Fruit fly (Drosophila melanogaster) whole organism, embryonic: ENCODE results near the gene Adsl.

ENCODE experiments used
- Antp ChIP-seq: fragments of 200-800 bp; sonication (Bioruptor generic); optimal IDR thresholded peaks from 3 replicates; lab custom pipeline; 2016; ENCODE audit warnings: missing biosample characterization, missing genetic modification characterization
- BEAF-32 ChIP-seq: fragments of 200-800 bp; sonication (Bioruptor generic); optimal IDR thresholded peaks from 3 replicates; lab custom pipeline; 2017; ENCODE audit warnings: missing biosample characterization, missing genetic modification characterization, mild to moderate bottlenecking, moderate library complexity, missing genetic modification reagents
- CG10431 ChIP-seq: fragments of 200-800 bp; sonication (Bioruptor generic); optimal IDR thresholded peaks from 3 replicates; lab custom pipeline; 2018; ENCODE audit warnings: missing biosample characterization, mild to moderate bottlenecking, missing genetic modification characterization
- CG12942 ChIP-seq: fragments of 200-800 bp; sonication (Bioruptor generic); optimal IDR thresholded peaks from 3 replicates; lab custom pipeline; 2016; ENCODE audit warnings: missing biosample characterization, missing genetic modification characterization
- CG13775 ChIP-seq: fragments of 200-800 bp; sonication (Bioruptor generic); optimal IDR thresholded peaks from 3 replicates; lab custom pipeline; 2017; ENCODE audit warnings: missing biosample characterization, mild to moderate bottlenecking, missing genetic modification characterization
- CG15696 ChIP-seq: fragments of 200-800 bp; sonication (Bioruptor generic); optimal IDR thresholded peaks from 2 replicates; lab custom pipeline; 2019; ENCODE audit warnings: missing biosample characterization, mild to moderate bottlenecking, missing genetic modification characterization, moderate library complexity
- CG17328 ChIP-seq: fragments of 200-800 bp; sonication (Bioruptor generic); IDR thresholded peaks from 2 replicates; pipeline ENCODE4 v1.3.6; 2022; ENCODE audit warnings: missing biosample characterization, missing genetic modification characterization
- CG17568 ChIP-seq: fragments of 200-800 bp; sonication (Bioruptor generic); optimal IDR thresholded peaks from 2 replicates; lab custom pipeline; 2018; ENCODE audit warnings: missing biosample characterization, mild to moderate bottlenecking, missing genetic modification characterization, moderate library complexity
- CG1832 ChIP-seq: fragments of 200-800 bp; sonication (Bioruptor generic); optimal IDR thresholded peaks from 2 replicates; lab custom pipeline; 2017; ENCODE audit warnings: missing biosample characterization, mild to moderate bottlenecking, missing genetic modification characterization, inconsistent platforms
- CG31365 ChIP-seq: fragments of 200-800 bp; sonication (Bioruptor generic); optimal IDR thresholded peaks from 2 replicates; lab custom pipeline; 2018; ENCODE audit warnings: missing biosample characterization, mild to moderate bottlenecking, missing genetic modification characterization
- CG3281 ChIP-seq: fragments of 200-800 bp; sonication (Bioruptor generic); optimal IDR thresholded peaks from 3 replicates; lab custom pipeline; 2017; ENCODE audit warnings: missing biosample characterization, mild to moderate bottlenecking, missing genetic modification characterization
- CG33557 ChIP-seq: fragments of 200-800 bp; sonication (Bioruptor generic); optimal IDR thresholded peaks from 2 replicates; lab custom pipeline; 2019; ENCODE audit warnings: missing biosample characterization, mild to moderate bottlenecking, missing genetic modification characterization, moderate library complexity
- CG34224 ChIP-seq: fragments of 200-800 bp; sonication (Bioruptor generic); IDR thresholded peaks from 3 replicates; pipeline ENCODE4 v1.3.6; 2022; ENCODE audit warnings: missing biosample characterization, missing genetic modification characterization; ENCODE audit not compliant: partially characterized antibody
- CG4424 ChIP-seq: fragments of 200-800 bp; sonication (Bioruptor generic); optimal IDR thresholded peaks from 3 replicates; lab custom pipeline; 2016; ENCODE audit warnings: missing biosample characterization, missing genetic modification characterization
- CG4707 ChIP-seq: fragments of 200-800 bp; sonication (Bioruptor generic); optimal IDR thresholded peaks from 2 replicates; lab custom pipeline; 2018; ENCODE audit warnings: missing biosample characterization, mild to moderate bottlenecking, missing genetic modification characterization, moderate library complexity
- CG5245 ChIP-seq: fragments of 200-800 bp; sonication (Bioruptor generic); optimal IDR thresholded peaks from 3 replicates; lab custom pipeline; 2016; ENCODE audit warnings: missing biosample characterization, missing genetic modification characterization
- CG7372 ChIP-seq: fragments of 200-800 bp; sonication (Bioruptor generic); IDR thresholded peaks from 2 replicates; pipeline ENCODE4 v1.3.6; 2022; ENCODE audit warnings: missing biosample characterization, missing genetic modification characterization
- CG7963 ChIP-seq: fragments of 200-800 bp; sonication (Bioruptor generic); IDR thresholded peaks from 3 replicates; pipeline ENCODE4 v1.3.6; 2022; ENCODE audit warnings: missing biosample characterization, missing genetic modification characterization; ENCODE audit not compliant: partially characterized antibody
- CG8359 ChIP-seq: fragments of 200-800 bp; sonication (Bioruptor generic); optimal IDR thresholded peaks from 2 replicates; lab custom pipeline; 2017; ENCODE audit warnings: missing biosample characterization, mild to moderate bottlenecking, missing genetic modification characterization, borderline replicate concordance
- CG9609 ChIP-seq: fragments of 200-800 bp; sonication (Bioruptor generic); optimal IDR thresholded peaks from 3 replicates; lab custom pipeline; 2016; ENCODE audit warnings: missing biosample characterization, missing genetic modification characterization
- CkIIα-i1 ChIP-seq: fragments of 200-800 bp; sonication (Bioruptor generic); IDR thresholded peaks from 2 replicates; pipeline ENCODE4 v1.3.6; 2022; ENCODE audit warnings: missing biosample characterization, missing genetic modification characterization
- CrebB ChIP-seq: fragments of 200-800 bp; sonication (Bioruptor generic); optimal IDR thresholded peaks from 3 replicates; lab custom pipeline; 2018; ENCODE audit warnings: missing biosample characterization, mild to moderate bottlenecking, missing genetic modification characterization
- D ChIP-seq, 2 experiments: fragments of 200-800 bp in 1 of 2; fragments of >200 bp in 1 of 2; sonication (Bioruptor generic) in 1 of 2; optimal IDR thresholded peaks; 2 replicates in 1 of 2; 3 replicates in 1 of 2; lab custom pipeline; 2017; ENCODE audit warnings: mild to moderate bottlenecking in 1 of 2, missing biosample characterization in 1 of 2, missing genetic modification characterization in 1 of 2, missing genetic modification reagents in 1 of 2
- D19B ChIP-seq: fragments of 200-800 bp; sonication (Bioruptor generic); optimal IDR thresholded peaks from 2 replicates; lab custom pipeline; 2017; ENCODE audit warnings: missing biosample characterization, mild to moderate bottlenecking, missing genetic modification characterization
- Deaf1 ChIP-seq: fragments of 200-800 bp; optimal IDR thresholded peaks from 3 replicates; lab custom pipeline; 2019; ENCODE audit warnings: missing biosample characterization, mild to moderate bottlenecking, missing genetic modification characterization, moderate library complexity
- Dp ChIP-seq: fragments of 200-800 bp; sonication (Bioruptor generic); optimal IDR thresholded peaks from 2 replicates; lab custom pipeline; 2018; ENCODE audit warnings: missing biosample characterization, mild to moderate bottlenecking, missing genetic modification characterization, moderate library complexity
- H2.0 ChIP-seq: fragments of 200-800 bp; sonication (Bioruptor generic); IDR thresholded peaks from 2 replicates; pipeline ENCODE4 v1.3.6; 2022; ENCODE audit warnings: missing biosample characterization, missing genetic modification characterization
- Mrtf ChIP-seq: fragments of 200-800 bp; sonication (Bioruptor generic); IDR thresholded peaks from 3 replicates; pipeline ENCODE4 v1.3.6; 2022; ENCODE audit warnings: missing biosample characterization, missing genetic modification characterization
- NC2α ChIP-seq: fragments of 200-800 bp; sonication (Bioruptor generic); optimal IDR thresholded peaks from 2 replicates; lab custom pipeline; 2016; ENCODE audit warnings: missing biosample characterization, missing genetic modification characterization
- NC2β ChIP-seq: fragments of 200-800 bp; sonication (Bioruptor generic); optimal IDR thresholded peaks from 2 replicates; lab custom pipeline; 2016; ENCODE audit warnings: missing biosample characterization, missing genetic modification characterization
- Nf-YA ChIP-seq: fragments of 200-800 bp; sonication (Bioruptor generic); IDR thresholded peaks from 2 replicates; pipeline ENCODE4 v1.3.6; 2022; ENCODE audit warnings: missing biosample characterization, missing genetic modification characterization
- Ravus ChIP-seq: fragments of 200-800 bp; sonication (Bioruptor generic); IDR thresholded peaks from 2 replicates; pipeline ENCODE4 v1.3.6; 2022; ENCODE audit warnings: missing biosample characterization, missing genetic modification characterization
- Side ChIP-seq: fragments of 200-800 bp; sonication (Bioruptor generic); optimal IDR thresholded peaks from 2 replicates; lab custom pipeline; 2016; ENCODE audit warnings: missing biosample characterization, missing genetic modification characterization
- Spps ChIP-seq: fragments of 200-800 bp; sonication (Bioruptor generic); optimal IDR thresholded peaks from 2 replicates; lab custom pipeline; 2018; ENCODE audit warnings: missing biosample characterization, mild to moderate bottlenecking, missing genetic modification characterization
- Sry-β ChIP-seq: fragments of 200-800 bp; sonication (Bioruptor generic); optimal IDR thresholded peaks from 2 replicates; lab custom pipeline; 2018; ENCODE audit warnings: missing biosample characterization, mild to moderate bottlenecking, missing genetic modification characterization, moderate library complexity
- bcd ChIP-seq: fragments of 200-800 bp; sonication (Bioruptor generic); optimal IDR thresholded peaks from 2 replicates; lab custom pipeline; 2017; ENCODE audit warnings: missing biosample characterization, mild to moderate bottlenecking, missing genetic modification characterization
- disco-r ChIP-seq: fragments of 200-800 bp; sonication (Bioruptor generic); optimal IDR thresholded peaks from 2 replicates; lab custom pipeline; 2016; ENCODE audit warnings: missing biosample characterization, missing genetic modification characterization
- dysf ChIP-seq: fragments of 200-800 bp; sonication (Bioruptor generic); IDR thresholded peaks from 3 replicates; pipeline ENCODE4 v1.3.6; 2022; ENCODE audit warnings: missing biosample characterization, missing genetic modification characterization
- gsb ChIP-seq: fragments of 200-800 bp; sonication (Bioruptor generic); IDR thresholded peaks from 2 replicates; pipeline ENCODE4 v1.3.6; 2022; ENCODE audit warnings: missing biosample characterization, missing genetic modification characterization
- gsb-n ChIP-seq: fragments of 200-800 bp; sonication (Bioruptor generic); optimal IDR thresholded peaks from 3 replicates; lab custom pipeline; 2018; ENCODE audit warnings: missing biosample characterization, mild to moderate bottlenecking, missing genetic modification characterization
- ind ChIP-seq: fragments of 200-800 bp; sonication (Bioruptor generic); optimal IDR thresholded peaks from 3 replicates; lab custom pipeline; 2016; ENCODE audit warnings: missing biosample characterization, missing genetic modification characterization
- maf-S ChIP-seq: fragments of 200-800 bp; sonication (Bioruptor generic); optimal IDR thresholded peaks from 2 replicates; lab custom pipeline; 2016; ENCODE audit warnings: missing biosample characterization, missing genetic modification characterization
- sd ChIP-seq: fragments of 200-800 bp; sonication (Bioruptor generic); optimal IDR thresholded peaks from 3 replicates; lab custom pipeline; 2018; ENCODE audit warnings: missing biosample characterization, mild to moderate bottlenecking, missing genetic modification characterization, moderate library complexity
- slbo ChIP-seq: fragments of 200-800 bp; sonication (Bioruptor generic); IDR thresholded peaks from 2 replicates; pipeline ENCODE4 v1.3.6; 2022; ENCODE audit warnings: missing biosample characterization, missing genetic modification characterization
- slp2 ChIP-seq: fragments of 200-800 bp; sonication (Bioruptor generic); optimal IDR thresholded peaks from 2 replicates; lab custom pipeline; 2016; ENCODE audit warnings: missing biosample characterization, missing genetic modification characterization
- sna ChIP-seq: fragments of 200-800 bp; sonication (Bioruptor generic); IDR thresholded peaks from 2 replicates; pipeline ENCODE4 v1.3.6; 2022; ENCODE audit warnings: missing biosample characterization, missing genetic modification characterization; ENCODE audit not compliant: partially characterized antibody
- tgo ChIP-seq: fragments of 200-800 bp; sonication (Bioruptor generic); IDR thresholded peaks from 3 replicates; pipeline ENCODE4 v1.3.6; 2022; ENCODE audit warnings: missing biosample characterization, missing genetic modification characterization
- unc-4 ChIP-seq: fragments of 200-800 bp; sonication (Bioruptor generic); IDR thresholded peaks from 2 replicates; pipeline ENCODE4 v1.3.6; 2022; ENCODE audit warnings: missing biosample characterization, missing genetic modification characterization; ENCODE audit not compliant: partially characterized antibody
- vfl ChIP-seq: fragments of 200-800 bp; sonication (Bioruptor generic); optimal IDR thresholded peaks from 2 replicates; lab custom pipeline; 2016; ENCODE audit warnings: missing biosample characterization, missing genetic modification characterization

Gene Adsl

DNA sequence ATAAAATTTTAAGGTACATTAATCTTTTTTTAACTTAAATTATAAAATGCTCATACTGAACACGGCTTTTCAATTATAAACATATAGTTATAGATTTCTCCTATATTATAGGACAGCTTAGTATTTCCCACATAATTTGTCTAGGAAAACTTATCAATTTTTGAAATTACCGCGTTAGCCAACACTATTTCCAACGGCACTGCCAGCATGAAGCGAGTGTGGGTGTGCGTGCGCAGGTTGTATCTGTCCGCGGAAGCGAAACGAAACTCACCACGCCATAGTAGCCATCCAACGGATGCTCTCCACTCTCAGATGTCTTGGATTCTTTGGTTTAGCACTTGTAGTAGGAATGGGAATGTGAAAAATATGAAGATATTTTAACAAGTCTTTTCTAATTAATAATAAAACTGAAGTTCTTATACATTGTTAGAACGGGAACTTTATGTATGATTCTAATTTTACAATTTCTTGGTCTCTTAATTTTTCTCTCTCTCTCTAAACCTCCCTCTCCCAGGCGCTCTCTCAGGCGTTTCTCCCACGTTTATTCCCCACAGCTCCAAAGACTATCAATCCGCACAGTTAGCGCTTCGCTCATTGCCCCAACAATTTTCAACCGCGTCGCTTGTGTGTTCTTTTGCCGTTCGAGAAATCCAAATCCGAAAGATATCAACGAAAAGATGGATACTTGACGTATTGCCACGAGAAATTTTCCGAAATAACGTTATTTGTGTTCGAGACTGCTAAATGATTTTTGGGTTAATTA, 32.7 kb upstream of the Adsl start, which contains the start of gene Dad (continued):
- TF ChIP-seq D19B, result no peak
- 0 out of 2 replicates have a peak, but pooled peaks have one; percentile 24 for TF ChIP-seq sna (GFP tag; lab: Robert Waterston, UW)
- TF ChIP-seq slbo (GFP tag; lab: Robert Waterston, UW), result 0 out of 2 replicates have a peak, but pooled peaks have one; percentile 28
- TF ChIP-seq CG13775, result peak; percentile 22
- no peak for TF ChIP-seq tgo (GFP tag; lab: Robert Waterston, UW)
- peak; percentile 36 for TF ChIP-seq CG31365 (tag; lab: Kevin White, UChicago)
- TF ChIP-seq CG1832 (GFP tag; lab: Kevin White, UChicago), result no peak
- TF ChIP-seq D (optimal IDR thresholded peaks at IDR 0.05; lab: Kevin White, UChicago), result no peak
- no peak for TF ChIP-seq D (GFP tag; optimal IDR thresholded peaks at IDR 0.05; lab: Kevin White, UChicago)
- no peak for TF ChIP-seq Mrtf (GFP tag; lab: Robert Waterston, UW)
- no peak for TF ChIP-seq CG8359 (GFP tag; lab: Kevin White, UChicago)
- no peak for TF ChIP-seq CG9609
- no peak for TF ChIP-seq CG7963
- no peak for TF ChIP-seq Spps (tag; lab: Kevin White, UChicago)
- no peak for TF ChIP-seq H2.0 (GFP tag; lab: Robert Waterston, UW)
- no peak for TF ChIP-seq dysf (GFP tag; lab: Robert Waterston, UW)
- no peak for TF ChIP-seq CG12942 (GFP tag; lab: Kevin White, UChicago)
- TF ChIP-seq BEAF-32 (GFP tag; lab: Kevin White, UChicago), result peak; percentile 1
- no peak for TF ChIP-seq CG4424 (GFP tag; lab: Kevin White, UChicago)
- no peak for TF ChIP-seq Antp (GFP tag; lab: Kevin White, UChicago)
- no peak for TF ChIP-seq Ravus (GFP tag; lab: Robert Waterston, UW)
- TF ChIP-seq CG15696 (tag; lab: Kevin White, UChicago), result no peak
- TF ChIP-seq Deaf1 (tag; lab: Kevin White, UChicago), result peak; percentile 40
- TF ChIP-seq vfl (GFP tag; lab: Kevin White, UChicago), result no peak
- TF ChIP-seq sd (tag; lab: Kevin White, UChicago), result peak; percentile 7
- TF ChIP-seq NC2β (GFP tag; lab: Kevin White, UChicago), result no peak
- TF ChIP-seq maf-S (GFP tag; lab: Kevin White, UChicago), result no peak
- TF ChIP-seq CG34224 (GFP tag; lab: Robert Waterston, UW), result peak; percentile 49; the same call in 2 of the 3 replicates
- TF ChIP-seq Dp (GFP tag; lab: Kevin White, UChicago), result peak; percentile 96
- TF ChIP-seq CG33557 (GFP tag; lab: Kevin White, UChicago), result no peak
- no peak for TF ChIP-seq disco-r (GFP tag; lab: Kevin White, UChicago)
- no peak for TF ChIP-seq gsb-n (tag; lab: Kevin White, UChicago)
- no peak for TF ChIP-seq Sry-β (GFP tag; lab: Kevin White, UChicago)
- no peak; the same call in 1 of the 2 replicates for TF ChIP-seq unc-4 (GFP tag; lab: Robert Waterston, UW)
- peak; percentile 11 for TF ChIP-seq Side
- no peak for TF ChIP-seq CG3281 (GFP tag; lab: Kevin White, UChicago)
- no peak for TF ChIP-seq CG10431 (GFP tag; lab: Kevin White, UChicago)
- no peak for TF ChIP-seq ind (GFP tag; lab: Kevin White, UChicago)
- TF ChIP-seq NC2α (GFP tag; lab: Kevin White, UChicago), result peak; percentile 5
- no peak for TF ChIP-seq CG7372 (GFP tag; lab: Robert Waterston, UW)
- no peak for TF ChIP-seq CG17328
- TF ChIP-seq CG17568, result peak; percentile 58
- TF ChIP-seq CrebB (tag; lab: Kevin White, UChicago), result no peak
- peak; percentile 29 for TF ChIP-seq CG4707 (GFP tag; lab: Kevin White, UChicago)
- TF ChIP-seq CkIIα-i1 (GFP tag; lab: Robert Waterston, UW), result no peak
- TF ChIP-seq CG5245 (GFP tag; lab: Kevin White, UChicago), result no peak
- TF ChIP-seq slp2 (GFP tag; lab: Kevin White, UChicago), result no peak
- TF ChIP-seq Nf-YA, result no peak
- no peak for TF ChIP-seq gsb (GFP tag; lab: Robert Waterston, UW)
- TF ChIP-seq bcd, result no peak
